Fruit fly (Drosophila melanogaster) whole organism, larva: ENCODE results near the gene CG4325.
A peak's percentile ranks its signal among the peaks of the same experiment; 100 is the strongest.

Experiments
- noc ChIP-seq: fragments of 200-800 bp; sonication (Bioruptor generic); optimal IDR thresholded peaks from 3 replicates; lab custom pipeline; 2019; ENCODE audit warnings: missing biosample characterization, mild to moderate bottlenecking, missing genetic modification characterization, moderate library complexity

Gene CG4325

dm6 chrX:2032160-2032801 lies 11.3 kb downstream of the CG4325 start:
- TF ChIP-seq noc (tag; lab: Kevin White, UChicago) = no peak

dm6 chrX:2031308-2031707 lies 12.3 kb downstream of the CG4325 start:
- TF ChIP-seq noc (tag; lab: Kevin White, UChicago) = no peak

dm6 chrX:2024819-2025218 lies 18.8 kb downstream of the CG4325 start:
- TF ChIP-seq noc (tag; lab: Kevin White, UChicago) = no peak

dm6 chrX:2013365-2013764 lies 30.3 kb downstream of the CG4325 start:
- no peak for TF ChIP-seq noc (tag; lab: Kevin White, UChicago)

dm6 chrX:2012837-2013236 lies 30.8 kb downstream of the CG4325 start:
- TF ChIP-seq noc (tag; lab: Kevin White, UChicago) = peak; percentile 80

dm6 chrX:2012121-2012452 lies 31.5 kb downstream of the CG4325 start:
- TF ChIP-seq noc (tag; lab: Kevin White, UChicago) = no peak

dm6 chrX:2011288-2012120 lies 32.1 kb downstream of the CG4325 start:
- no peak for TF ChIP-seq noc (tag; lab: Kevin White, UChicago)

dm6 chrX:2010010-2010873 lies 33.4 kb downstream of the CG4325 start, which contains the start of gene east:
Gene east (plus strand): TSS chrX:2010860.
- TF ChIP-seq noc (tag; lab: Kevin White, UChicago) = no peak

dm6 chrX:2009453-2010009 lies 34.1 kb downstream of the CG4325 start:
- TF ChIP-seq noc (tag; lab: Kevin White, UChicago) = peak; percentile 46

- no peak for TF ChIP-seq noc (tag; lab: Kevin White, UChicago)
These were observed 34.6 kb downstream of the CG4325 start, which contains the start of gene PIG-K for dm6 chrX:2008953-2009452. Gene PIG-K (minus strand): TSS chrX:2009364.

- TF ChIP-seq noc (tag; lab: Kevin White, UChicago) = no peak
These were observed 37.8 kb downstream of the CG4325 start for dm6 chrX:2005840-2006239.

- TF ChIP-seq noc (tag; lab: Kevin White, UChicago) = no peak
These were observed 39.5 kb downstream of the CG4325 start for dm6 chrX:2004114-2004513.

dm6 chrX:2001057-2001456 lies 42.6 kb downstream of the CG4325 start:
- no peak for TF ChIP-seq noc (tag; lab: Kevin White, UChicago)

dm6 chrX:1995653-1996052 lies 48.0 kb downstream of the CG4325 start:
- peak; percentile 24 for TF ChIP-seq noc (tag; lab: Kevin White, UChicago)

- no peak for TF ChIP-seq noc (tag; lab: Kevin White, UChicago)
These were observed 49.4 kb downstream of the CG4325 start for dm6 chrX:1994184-1994583.
